Fruit fly (Drosophila melanogaster) whole organism, embryonic: Measurements from ENCODE around the gene CG14442.

Source experiments
- Antp ChIP-seq: fragments of 200-800 bp; sonication (Bioruptor generic); optimal IDR thresholded peaks from 3 replicates; lab custom pipeline; 2016; ENCODE audit warnings: missing biosample characterization, missing genetic modification characterization
- CG10979 ChIP-seq: fragments of 200-800 bp; sonication (Bioruptor generic); optimal IDR thresholded peaks from 2 replicates; lab custom pipeline; 2018; ENCODE audit warnings: missing biosample characterization, mild to moderate bottlenecking, missing genetic modification characterization, moderate library complexity
- CG11398 ChIP-seq: fragments of 200-800 bp; sonication (Bioruptor generic); optimal IDR thresholded peaks from 2 replicates; lab custom pipeline; 2016; ENCODE audit warnings: missing biosample characterization, missing genetic modification characterization
- CG11456 ChIP-seq: fragments of 200-800 bp; sonication (Bioruptor generic); IDR thresholded peaks from 3 replicates; pipeline ENCODE4 v1.3.6; 2022; ENCODE audit warnings: missing biosample characterization, missing genetic modification characterization
- CG15011 ChIP-seq: fragments of 200-800 bp; sonication (Bioruptor generic); optimal IDR thresholded peaks from 3 replicates; lab custom pipeline; 2018; ENCODE audit warnings: missing biosample characterization, mild to moderate bottlenecking, missing genetic modification characterization
- CG15073 ChIP-seq: fragments of 200-800 bp; sonication (Bioruptor generic); optimal IDR thresholded peaks from 2 replicates; lab custom pipeline; 2016; ENCODE audit warnings: missing biosample characterization, missing genetic modification characterization
- CG15601 ChIP-seq: fragments of 200-800 bp; sonication (Bioruptor generic); optimal IDR thresholded peaks from 3 replicates; lab custom pipeline; 2019; ENCODE audit warnings: missing biosample characterization, mild to moderate bottlenecking, missing genetic modification characterization, moderate library complexity
- CG16813 ChIP-seq: fragments of 200-800 bp; sonication (Bioruptor generic); IDR thresholded peaks from 3 replicates; pipeline ENCODE4 v1.3.6; 2022; ENCODE audit warnings: missing biosample characterization, missing genetic modification characterization; ENCODE audit not compliant: partially characterized antibody
- CG16815 ChIP-seq: fragments of 200-800 bp; sonication (Bioruptor generic); optimal IDR thresholded peaks from 3 replicates; lab custom pipeline; 2017; ENCODE audit warnings: missing biosample characterization, mild to moderate bottlenecking, missing genetic modification characterization
- CG17186 ChIP-seq: fragments of 200-800 bp; sonication (Bioruptor generic); optimal IDR thresholded peaks from 3 replicates; lab custom pipeline; 2017; ENCODE audit warnings: missing biosample characterization, missing genetic modification reagents, missing genetic modification characterization
- CG17328 ChIP-seq: fragments of 200-800 bp; sonication (Bioruptor generic); IDR thresholded peaks from 2 replicates; pipeline ENCODE4 v1.3.6; 2022; ENCODE audit warnings: missing biosample characterization, missing genetic modification characterization
- CG1792 ChIP-seq: fragments of 200-800 bp; sonication (Bioruptor generic); optimal IDR thresholded peaks from 2 replicates; lab custom pipeline; 2016; ENCODE audit warnings: missing biosample characterization, missing genetic modification characterization
- CG2202 ChIP-seq: fragments of 200-800 bp; sonication (Bioruptor generic); optimal IDR thresholded peaks from 2 replicates; lab custom pipeline; 2018; ENCODE audit warnings: missing biosample characterization, mild to moderate bottlenecking, missing genetic modification characterization
- CG31441 ChIP-seq: fragments of 200-800 bp; sonication (Bioruptor generic); IDR thresholded peaks from 2 replicates; pipeline ENCODE4 v1.3.6; 2022; ENCODE audit warnings: missing biosample characterization, missing genetic modification characterization
- CG3726 ChIP-seq: fragments of 200-800 bp; sonication (Bioruptor generic); IDR thresholded peaks from 3 replicates; pipeline ENCODE4, ENCODE4 v1.3.6; 2022; ENCODE audit warnings: missing biosample characterization, missing genetic modification characterization
- CG3995 ChIP-seq: fragments of 200-800 bp; sonication (Bioruptor generic); optimal IDR thresholded peaks from 3 replicates; lab custom pipeline; 2016; ENCODE audit warnings: missing biosample characterization, missing genetic modification characterization
- CG4707 ChIP-seq: fragments of 200-800 bp; sonication (Bioruptor generic); optimal IDR thresholded peaks from 2 replicates; lab custom pipeline; 2018; ENCODE audit warnings: missing biosample characterization, mild to moderate bottlenecking, missing genetic modification characterization, moderate library complexity
- CG5953 ChIP-seq: fragments of 200-800 bp; sonication (Bioruptor generic); IDR thresholded peaks from 2 replicates; pipeline ENCODE4 v1.3.6; 2022; ENCODE audit warnings: missing biosample characterization, missing genetic modification characterization
- CG6765 ChIP-seq: fragments of 200-800 bp; sonication (Bioruptor generic); optimal IDR thresholded peaks from 3 replicates; lab custom pipeline; 2017; ENCODE audit warnings: missing biosample characterization, mild to moderate bottlenecking, missing genetic modification characterization
- CG7839 ChIP-seq: fragments of 200-800 bp; sonication (Bioruptor generic); optimal IDR thresholded peaks from 3 replicates; lab custom pipeline; 2018; ENCODE audit warnings: missing biosample characterization, mild to moderate bottlenecking, missing genetic modification characterization, moderate library complexity
- CG7928 ChIP-seq: fragments of 200-800 bp; sonication (Bioruptor generic); optimal IDR thresholded peaks from 2 replicates; lab custom pipeline; 2017; ENCODE audit warnings: missing biosample characterization, mild to moderate bottlenecking, missing genetic modification characterization
- Dbx ChIP-seq: fragments of 200-800 bp; sonication (Bioruptor generic); IDR thresholded peaks from 3 replicates; pipeline ENCODE4 v1.3.6; 2022; ENCODE audit warnings: missing biosample characterization, missing genetic modification characterization
- Dip2 ChIP-seq: fragments of 200-800 bp; sonication (Bioruptor generic); IDR thresholded peaks from 2 replicates; pipeline ENCODE4 v1.3.6; 2022; ENCODE audit warnings: missing biosample characterization, missing genetic modification characterization
- Doc2 ChIP-seq: fragments of 200-800 bp; sonication (Bioruptor generic); IDR thresholded peaks from 2 replicates; pipeline ENCODE4 v1.3.6; 2022; ENCODE audit warnings: missing biosample characterization, missing genetic modification characterization
- E2f1 ChIP-seq: fragments of 200-800 bp; sonication (Bioruptor generic); IDR thresholded peaks from 2 replicates; pipeline ENCODE4 v1.3.6; 2022; ENCODE audit warnings: missing biosample characterization, missing genetic modification characterization
- Fer2 ChIP-seq: fragments of 200-800 bp; sonication (Bioruptor generic); optimal IDR thresholded peaks from 2 replicates; lab custom pipeline; 2018; ENCODE audit warnings: missing biosample characterization, mild to moderate bottlenecking, missing genetic modification characterization, moderate library complexity
- Fer3 ChIP-seq: fragments of 200-800 bp; sonication (Bioruptor generic); optimal IDR thresholded peaks from 2 replicates; lab custom pipeline; 2018; ENCODE audit warnings: missing biosample characterization, mild to moderate bottlenecking, missing genetic modification characterization, moderate library complexity
- Hey ChIP-seq: fragments of 200-800 bp; sonication (Bioruptor generic); optimal IDR thresholded peaks from 3 replicates; lab custom pipeline; 2018; ENCODE audit warnings: missing biosample characterization, mild to moderate bottlenecking, missing genetic modification characterization
- Nf-YC ChIP-seq: fragments of 200-800 bp; optimal IDR thresholded peaks from 3 replicates; lab custom pipeline; 2019; ENCODE audit warnings: missing biosample characterization, mild to moderate bottlenecking, missing genetic modification characterization, moderate library complexity
- Sox100B ChIP-seq: fragments of 200-800 bp; sonication (Bioruptor generic); optimal IDR thresholded peaks from 3 replicates; lab custom pipeline; 2018; ENCODE audit warnings: missing biosample characterization, mild to moderate bottlenecking, missing genetic modification characterization
- Ssrp ChIP-seq: fragments of 200-800 bp; sonication (Bioruptor generic); optimal IDR thresholded peaks from 2 replicates; lab custom pipeline; 2018; ENCODE audit warnings: missing biosample characterization, mild to moderate bottlenecking, missing genetic modification characterization, moderate library complexity
- YL-1 ChIP-seq: fragments of 200-800 bp; sonication (Bioruptor generic); optimal IDR thresholded peaks from 3 replicates; lab custom pipeline; 2017; ENCODE audit warnings: missing biosample characterization, mild to moderate bottlenecking, missing genetic modification characterization
- abd-A ChIP-seq: fragments of 200-800 bp; sonication (Bioruptor generic); optimal IDR thresholded peaks from 3 replicates; lab custom pipeline; 2019; ENCODE audit warnings: missing biosample characterization, mild to moderate bottlenecking, missing genetic modification characterization, moderate library complexity
- bab2 ChIP-seq: fragments of 200-800 bp; sonication (Bioruptor generic); optimal IDR thresholded peaks from 2 replicates; lab custom pipeline; 2016; ENCODE audit warnings: missing biosample characterization, missing genetic modification characterization
- br ChIP-seq: fragments of >200 bp; optimal IDR thresholded peaks from 2 replicates; lab custom pipeline; 2017
- bsh ChIP-seq, 2 experiments: fragments of 200-800 bp; sonication (Bioruptor generic); optimal IDR thresholded peaks; 2 replicates each; lab custom pipeline; 2017 to 2018; ENCODE audit warnings: mild to moderate bottlenecking in 2 of 2, missing biosample characterization in 2 of 2, missing genetic modification characterization in 2 of 2, moderate library complexity in 1 of 2
- cg ChIP-seq: fragments of 200-800 bp; sonication (Bioruptor generic); optimal IDR thresholded peaks from 3 replicates; lab custom pipeline; 2019; ENCODE audit warnings: missing biosample characterization, mild to moderate bottlenecking, missing genetic modification characterization, moderate library complexity
- dpn ChIP-seq, 2 experiments: fragments of 200-800 bp; sonication (Bioruptor generic); optimal IDR thresholded peaks; 3 replicates each; lab custom pipeline; 2016; ENCODE audit warnings: missing biosample characterization in 2 of 2, missing genetic modification characterization in 2 of 2
- en ChIP-seq: fragments of 200-800 bp; sonication (Bioruptor generic); optimal IDR thresholded peaks from 2 replicates; lab custom pipeline; 2016; ENCODE audit warnings: missing biosample characterization, missing genetic modification characterization
- grau ChIP-seq: fragments of 200-800 bp; optimal IDR thresholded peaks from 3 replicates; lab custom pipeline; 2019; ENCODE audit warnings: missing biosample characterization, mild to moderate bottlenecking, missing genetic modification characterization, moderate library complexity
- hkb ChIP-seq, 2 experiments: fragments of 200-800 bp in 1 of 2; fragments of >200 bp in 1 of 2; sonication (Bioruptor generic) in 1 of 2; IDR thresholded peaks in 1 of 2; optimal IDR thresholded peaks in 1 of 2; 2 replicates each; pipeline versions ENCODE4 v1.3.6 to Lab custom; 2017 to 2022; ENCODE audit warnings: missing biosample characterization in 1 of 2, missing genetic modification characterization in 1 of 2
- lilli ChIP-seq: fragments of 200-800 bp; sonication (Bioruptor generic); optimal IDR thresholded peaks from 3 replicates; lab custom pipeline; 2016; ENCODE audit warnings: missing biosample characterization, missing genetic modification characterization
- maf-S ChIP-seq: fragments of 200-800 bp; sonication (Bioruptor generic); optimal IDR thresholded peaks from 2 replicates; lab custom pipeline; 2016; ENCODE audit warnings: missing biosample characterization, missing genetic modification characterization
- pb ChIP-seq: fragments of 200-800 bp; sonication (Bioruptor generic); optimal IDR thresholded peaks from 3 replicates; lab custom pipeline; 2016; ENCODE audit warnings: missing biosample characterization, missing genetic modification characterization
- row ChIP-seq: fragments of 200-800 bp; sonication (Bioruptor generic); IDR thresholded peaks from 3 replicates; pipeline ENCODE4 v1.3.6; 2022; ENCODE audit warnings: missing biosample characterization, missing genetic modification characterization
- salm ChIP-seq: fragments of 200-800 bp; sonication (Bioruptor generic); optimal IDR thresholded peaks from 2 replicates; lab custom pipeline; 2018; ENCODE audit warnings: missing biosample characterization, mild to moderate bottlenecking, missing genetic modification characterization
- scrt ChIP-seq: fragments of 200-800 bp; sonication (Bioruptor generic); optimal IDR thresholded peaks from 2 replicates; lab custom pipeline; 2018; ENCODE audit warnings: missing biosample characterization, mild to moderate bottlenecking, missing genetic modification characterization, moderate library complexity
- sima ChIP-seq: fragments of 200-800 bp; sonication (Bioruptor generic); optimal IDR thresholded peaks from 2 replicates; lab custom pipeline; 2016; ENCODE audit warnings: missing biosample characterization, missing genetic modification characterization
- sr ChIP-seq: fragments of 200-800 bp; sonication (Bioruptor generic); IDR thresholded peaks from 3 replicates; pipeline ENCODE4 v1.3.6; 2022; ENCODE audit warnings: missing biosample characterization, missing genetic modification characterization
- zen ChIP-seq: fragments of 200-800 bp; sonication (Bioruptor generic); optimal IDR thresholded peaks from 3 replicates; lab custom pipeline; 2018; ENCODE audit warnings: missing biosample characterization, mild to moderate bottlenecking, missing genetic modification characterization, moderate library complexity

CG14442 gene

DNA sequence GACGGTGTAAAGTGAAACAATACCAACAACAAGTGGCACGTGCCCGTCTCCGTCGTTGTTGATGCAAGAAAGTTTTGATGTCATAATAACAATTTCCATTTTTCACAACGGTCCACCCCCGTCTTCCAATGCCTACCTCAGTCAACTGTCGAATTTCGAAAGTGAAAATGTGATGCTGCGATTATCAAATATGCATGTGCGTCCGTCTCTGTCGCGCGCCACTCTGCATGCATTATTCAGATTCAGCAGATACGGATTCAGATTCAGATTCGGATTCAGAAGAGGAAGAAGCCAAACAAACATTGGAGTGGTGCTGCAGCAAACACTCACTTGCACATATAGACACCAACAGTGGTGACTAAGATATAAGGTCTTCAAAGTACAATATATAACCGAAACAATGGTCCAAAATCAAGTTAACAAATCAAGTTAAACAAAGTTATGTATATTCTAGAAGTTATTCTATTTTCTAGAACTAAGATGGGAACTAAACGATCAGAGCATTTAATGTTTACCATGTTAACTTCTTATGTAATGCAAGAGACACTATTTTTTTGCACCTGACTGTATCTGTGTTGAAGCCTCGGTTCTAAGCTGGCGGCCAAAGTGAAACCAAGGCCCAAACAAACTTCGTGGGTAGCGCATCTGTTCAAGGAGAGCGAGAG, 52.1 kb downstream of the CG14442 start (continued):
- TF ChIP-seq sima (GFP tag; lab: Kevin White, UChicago) (no peak), CG4707 (GFP tag; lab: Kevin White, UChicago) (peak; percentile 21), Fer2 (tag; lab: Kevin White, UChicago) (no peak), scrt (no peak), dpn (GFP tag; optimal IDR thresholded peaks at IDR 0.05; lab: Kevin White, UChicago) (no peak), CG3995 (GFP tag; lab: Kevin White, UChicago) (no peak), E2f1 (no peak), Nf-YC (tag; lab: Kevin White, UChicago) (no peak), CG17328 (GFP tag; lab: Robert Waterston, UW) (peak; percentile 49; the same call in 1 of the 2 replicates), Dbx (GFP tag; lab: Robert Waterston, UW) (no peak), bab2 (GFP tag; lab: Kevin White, UChicago) (peak; percentile 14), CG7928 (GFP tag; lab: Kevin White, UChicago) (no peak), CG3726 (no peak), CG16815 (no peak), Hey (tag; lab: Kevin White, UChicago) (no peak), abd-A (tag; lab: Kevin White, UChicago) (no peak), lilli (GFP tag; lab: Kevin White, UChicago) (no peak), CG2202 (tag; lab: Kevin White, UChicago) (no peak), cg (GFP tag; lab: Kevin White, UChicago) (no peak), row (GFP tag; lab: Robert Waterston, UW) (peak; percentile 43; the same call in 1 of the 3 replicates), CG15601 (tag; lab: Kevin White, UChicago) (no peak), Sox100B (peak; percentile 20), bsh (GFP tag; optimal IDR thresholded peaks at IDR 0.05; lab: Kevin White, UChicago) (peak in 1 of 2 experiments; percentile 63), Dip2 (no peak), salm (peak; percentile 3), YL-1 (GFP tag; lab: Kevin White, UChicago) (no peak), CG16813 (no peak), CG15073 (peak; percentile 7), Fer3 (tag; lab: Kevin White, UChicago) (no peak), CG6765 (GFP tag; lab: Kevin White, UChicago) (no peak), br (lab: Kevin White, UChicago) (no peak), CG31441 (GFP tag; lab: Robert Waterston, UW) (peak; percentile 43; the same call in 1 of the 2 replicates), Antp (GFP tag; lab: Kevin White, UChicago) (no peak), Ssrp (peak; percentile 4), CG5953 (GFP tag; lab: Robert Waterston, UW) (no peak), maf-S (no peak), en (GFP tag; lab: Kevin White, UChicago) (no peak), CG7839 (tag; lab: Kevin White, UChicago) (peak; percentile 35), CG10979 (tag; lab: Kevin White, UChicago) (peak; percentile 67), pb (GFP tag; lab: Kevin White, UChicago) (no peak), hkb (optimal IDR thresholded peaks at IDR 0.05; lab: Kevin White, UChicago) (no peak), hkb (GFP tag; IDR thresholded peaks at IDR 0.05; lab: Robert Waterston, UW) (peak; percentile 61; the same call in 1 of the 2 replicates), CG11398 (GFP tag; lab: Kevin White, UChicago) (no peak), CG11456 (GFP tag; lab: Robert Waterston, UW) (no peak), CG15011 (GFP tag; lab: Kevin White, UChicago) (no peak), grau (tag; lab: Kevin White, UChicago) (peak; percentile 36), Doc2 (no peak), sr (GFP tag; lab: Robert Waterston, UW) (no peak), CG1792 (GFP tag; lab: Kevin White, UChicago) (no peak), zen (no peak), CG17186 (GFP tag; lab: Kevin White, UChicago) (no peak)
